Fruit fly (Drosophila melanogaster) whole organism, embryonic: ENCODE data around the gene CG3337.

Source experiments
- Atf-2 ChIP-seq: fragments of 200-800 bp; sonication (Bioruptor generic); optimal IDR thresholded peaks from 2 replicates; lab custom pipeline; 2016; ENCODE audit warnings: missing biosample characterization, missing genetic modification characterization
- CG10209 ChIP-seq: fragments of 200-800 bp; sonication (Bioruptor generic); optimal IDR thresholded peaks from 3 replicates; lab custom pipeline; 2017; ENCODE audit warnings: missing biosample characterization, mild to moderate bottlenecking, missing genetic modification characterization, missing genetic modification reagents
- CG11695 ChIP-seq: fragments of 200-800 bp; sonication (Bioruptor generic); IDR thresholded peaks from 3 replicates; pipeline ENCODE4 v1.3.6; 2022; ENCODE audit warnings: missing biosample characterization, missing genetic modification characterization
- CG1233 ChIP-seq: fragments of 200-800 bp; sonication (Bioruptor generic); optimal IDR thresholded peaks from 4 replicates; lab custom pipeline; 2018; ENCODE audit warnings: missing biosample characterization, mild to moderate bottlenecking, missing genetic modification characterization
- CG15514 ChIP-seq: fragments of 200-800 bp; sonication (Bioruptor generic); optimal IDR thresholded peaks from 3 replicates; lab custom pipeline; 2017; ENCODE audit warnings: missing biosample characterization, missing genetic modification characterization, mild to moderate bottlenecking, moderate library complexity, missing genetic modification reagents
- CG15601 ChIP-seq: fragments of 200-800 bp; sonication (Bioruptor generic); optimal IDR thresholded peaks from 3 replicates; lab custom pipeline; 2019; ENCODE audit warnings: missing biosample characterization, mild to moderate bottlenecking, missing genetic modification characterization, moderate library complexity
- CG1603 ChIP-seq: fragments of 200-800 bp; sonication (Bioruptor generic); optimal IDR thresholded peaks from 2 replicates; lab custom pipeline; 2019; ENCODE audit warnings: missing biosample characterization, mild to moderate bottlenecking, missing genetic modification characterization, moderate library complexity
- CG16863 ChIP-seq: fragments of 200-800 bp; sonication (Bioruptor generic); optimal IDR thresholded peaks from 3 replicates; lab custom pipeline; 2016; ENCODE audit warnings: missing biosample characterization, missing genetic modification characterization
- CG17359 ChIP-seq: fragments of 200-800 bp; sonication (Bioruptor generic); optimal IDR thresholded peaks from 3 replicates; lab custom pipeline; 2018; ENCODE audit warnings: missing biosample characterization, mild to moderate bottlenecking, missing genetic modification characterization, moderate library complexity
- CG17385 ChIP-seq: fragments of 200-800 bp; sonication (Bioruptor generic); optimal IDR thresholded peaks from 3 replicates; lab custom pipeline; 2018; ENCODE audit warnings: missing biosample characterization, mild to moderate bottlenecking, missing genetic modification characterization
- CG18599 ChIP-seq: fragments of 200-800 bp; sonication (Bioruptor generic); optimal IDR thresholded peaks from 3 replicates; lab custom pipeline; 2017; ENCODE audit warnings: missing biosample characterization, missing genetic modification characterization, mild to moderate bottlenecking, moderate library complexity, missing genetic modification reagents
- CG18764 ChIP-seq: fragments of 200-800 bp; sonication (Bioruptor generic); optimal IDR thresholded peaks from 3 replicates; lab custom pipeline; 2016; ENCODE audit warnings: missing biosample characterization, missing genetic modification characterization
- CG2678 ChIP-seq: fragments of 200-800 bp; sonication (Bioruptor generic); optimal IDR thresholded peaks from 3 replicates; lab custom pipeline; 2019; ENCODE audit warnings: missing biosample characterization, mild to moderate bottlenecking, missing genetic modification characterization, moderate library complexity
- CG2875 ChIP-seq: fragments of 200-800 bp; sonication (Bioruptor generic); optimal IDR thresholded peaks from 2 replicates; lab custom pipeline; 2017; ENCODE audit warnings: missing biosample characterization, mild to moderate bottlenecking, missing genetic modification characterization, missing genetic modification reagents
- CG3281 ChIP-seq: fragments of 200-800 bp; sonication (Bioruptor generic); optimal IDR thresholded peaks from 3 replicates; lab custom pipeline; 2017; ENCODE audit warnings: missing biosample characterization, mild to moderate bottlenecking, missing genetic modification characterization
- CG3407 ChIP-seq: fragments of 200-800 bp; sonication (Bioruptor generic); optimal IDR thresholded peaks from 2 replicates; lab custom pipeline; 2018; ENCODE audit warnings: missing biosample characterization, mild to moderate bottlenecking, missing genetic modification characterization
- CG3838 ChIP-seq: fragments of 200-800 bp; sonication (Bioruptor generic); optimal IDR thresholded peaks from 3 replicates; lab custom pipeline; 2016; ENCODE audit warnings: missing biosample characterization, missing genetic modification characterization
- CG5245 ChIP-seq: fragments of 200-800 bp; sonication (Bioruptor generic); optimal IDR thresholded peaks from 3 replicates; lab custom pipeline; 2016; ENCODE audit warnings: missing biosample characterization, missing genetic modification characterization
- CG7556 ChIP-seq: fragments of 200-800 bp; sonication (Bioruptor generic); optimal IDR thresholded peaks from 2 replicates; lab custom pipeline; 2017; ENCODE audit warnings: missing biosample characterization, mild to moderate bottlenecking, missing genetic modification characterization
- CG7745 ChIP-seq: fragments of 200-800 bp; sonication (Bioruptor generic); optimal IDR thresholded peaks from 2 replicates; lab custom pipeline; 2018; ENCODE audit warnings: missing biosample characterization, mild to moderate bottlenecking, missing genetic modification characterization, moderate library complexity
- CG7987 ChIP-seq: fragments of 200-800 bp; sonication (Bioruptor generic); optimal IDR thresholded peaks from 2 replicates; lab custom pipeline; 2018; ENCODE audit warnings: missing biosample characterization, mild to moderate bottlenecking, missing genetic modification characterization, moderate library complexity
- CG8388 ChIP-seq: fragments of 200-800 bp; sonication (Bioruptor generic); optimal IDR thresholded peaks from 2 replicates; lab custom pipeline; 2019; ENCODE audit warnings: missing biosample characterization, mild to moderate bottlenecking, missing genetic modification characterization, moderate library complexity
- D ChIP-seq, 2 experiments: fragments of 200-800 bp in 1 of 2; fragments of >200 bp in 1 of 2; sonication (Bioruptor generic) in 1 of 2; optimal IDR thresholded peaks; 2 replicates in 1 of 2; 3 replicates in 1 of 2; lab custom pipeline; 2017; ENCODE audit warnings: mild to moderate bottlenecking in 1 of 2, missing biosample characterization in 1 of 2, missing genetic modification characterization in 1 of 2, missing genetic modification reagents in 1 of 2
- Eip74EF ChIP-seq, 2 experiments: fragments of 200-800 bp in 1 of 2; fragments of >200 bp in 1 of 2; sonication (Bioruptor generic) in 1 of 2; optimal IDR thresholded peaks; 2 replicates each; lab custom pipeline; 2017 to 2019; ENCODE audit warnings: missing biosample characterization in 2 of 2, missing genetic modification characterization in 2 of 2, mild to moderate bottlenecking in 1 of 2, moderate library complexity in 1 of 2
- Fer1 ChIP-seq: fragments of 200-800 bp; sonication (Bioruptor generic); optimal IDR thresholded peaks from 2 replicates; lab custom pipeline; 2017; ENCODE audit warnings: missing biosample characterization, mild to moderate bottlenecking, missing genetic modification characterization
- HmgZ ChIP-seq: fragments of 200-800 bp; sonication (Bioruptor generic); optimal IDR thresholded peaks from 2 replicates; lab custom pipeline; 2018; ENCODE audit warnings: missing biosample characterization, mild to moderate bottlenecking, missing genetic modification characterization
- Hmr ChIP-seq: fragments of 200-800 bp; sonication (Bioruptor generic); optimal IDR thresholded peaks from 3 replicates; lab custom pipeline; 2017; ENCODE audit warnings: mild to moderate bottlenecking, missing biosample characterization, missing genetic modification reagents, missing genetic modification characterization
- Med ChIP-seq: fragments of 200-800 bp; sonication (Bioruptor generic); peaks from one replicate; lab custom pipeline; 2016; ENCODE audit warnings: missing biosample characterization, missing genetic modification characterization, mild to moderate bottlenecking, inconsistent platforms, moderate library complexity
- Nf-YC ChIP-seq: fragments of 200-800 bp; optimal IDR thresholded peaks from 3 replicates; lab custom pipeline; 2019; ENCODE audit warnings: missing biosample characterization, mild to moderate bottlenecking, missing genetic modification characterization, moderate library complexity
- Sox100B ChIP-seq: fragments of 200-800 bp; sonication (Bioruptor generic); optimal IDR thresholded peaks from 3 replicates; lab custom pipeline; 2018; ENCODE audit warnings: missing biosample characterization, mild to moderate bottlenecking, missing genetic modification characterization
- Vsx1 ChIP-seq: fragments of 200-800 bp; sonication (Bioruptor generic); optimal IDR thresholded peaks from 2 replicates; lab custom pipeline; 2017; ENCODE audit warnings: missing biosample characterization, mild to moderate bottlenecking, missing genetic modification characterization, missing genetic modification reagents
- ase ChIP-seq: fragments of 200-800 bp; sonication (Bioruptor generic); IDR thresholded peaks from 3 replicates; pipeline ENCODE4 v1.3.6; 2022; ENCODE audit warnings: missing biosample characterization, missing genetic modification characterization
- bab2 ChIP-seq: fragments of 200-800 bp; sonication (Bioruptor generic); optimal IDR thresholded peaks from 2 replicates; lab custom pipeline; 2016; ENCODE audit warnings: missing biosample characterization, missing genetic modification characterization
- caup ChIP-seq: fragments of 200-800 bp; sonication (Bioruptor generic); optimal IDR thresholded peaks from 3 replicates; lab custom pipeline; 2017; ENCODE audit warnings: missing biosample characterization, mild to moderate bottlenecking, missing genetic modification characterization, moderate library complexity; ENCODE audit not compliant: severe bottlenecking
- klu ChIP-seq: fragments of 200-800 bp; sonication (Bioruptor generic); IDR thresholded peaks from 2 replicates; pipeline ENCODE4 v1.3.6; 2022; ENCODE audit warnings: missing biosample characterization, missing genetic modification characterization
- lab ChIP-seq: fragments of 200-800 bp; sonication (Bioruptor generic); optimal IDR thresholded peaks from 3 replicates; lab custom pipeline; 2017; ENCODE audit warnings: missing biosample characterization, missing genetic modification characterization, mild to moderate bottlenecking, moderate library complexity, missing genetic modification reagents
- mirr ChIP-seq: fragments of 200-800 bp; sonication (Bioruptor generic); optimal IDR thresholded peaks from 3 replicates; lab custom pipeline; 2018; ENCODE audit warnings: missing biosample characterization, mild to moderate bottlenecking, missing genetic modification characterization
- odd ChIP-seq: fragments of 200-800 bp; sonication (Bioruptor generic); optimal IDR thresholded peaks from 2 replicates; lab custom pipeline; 2017; ENCODE audit warnings: missing biosample characterization, mild to moderate bottlenecking, missing genetic modification characterization
- sens ChIP-seq: fragments of 200-800 bp; sonication (Bioruptor generic); peaks from one replicate; lab custom pipeline; 2016; ENCODE audit warnings: missing biosample characterization, missing genetic modification characterization
- seq ChIP-seq: fragments of 200-800 bp; sonication (Bioruptor generic); IDR thresholded peaks from 2 replicates; pipeline ENCODE4 v1.3.6; 2022; ENCODE audit warnings: missing biosample characterization, missing genetic modification characterization
- shn ChIP-seq: fragments of 200-800 bp; sonication (Bioruptor generic); optimal IDR thresholded peaks from 3 replicates; lab custom pipeline; 2016; ENCODE audit warnings: missing biosample characterization, missing genetic modification characterization
- so ChIP-seq: fragments of 200-800 bp; sonication (Bioruptor generic); IDR thresholded peaks from 3 replicates; pipeline ENCODE4 v1.3.6; 2022; ENCODE audit warnings: missing biosample characterization, missing genetic modification characterization
- unpg ChIP-seq: fragments of 200-800 bp; sonication (Bioruptor generic); optimal IDR thresholded peaks from 3 replicates; lab custom pipeline; 2018; ENCODE audit warnings: missing biosample characterization, mild to moderate bottlenecking, missing genetic modification characterization, moderate library complexity
- vvl ChIP-seq: fragments of 200-800 bp; sonication (Bioruptor generic); IDR thresholded peaks from 2 replicates; pipeline ENCODE4 v1.3.6; 2022; ENCODE audit warnings: missing biosample characterization, missing genetic modification characterization
- z ChIP-seq: fragments of 200-800 bp; sonication (Bioruptor generic); IDR thresholded peaks from 3 replicates; pipeline ENCODE4 v1.3.6; 2022; ENCODE audit warnings: missing biosample characterization, missing genetic modification characterization

CG3337 gene

dm6 chr3R:21271208-21271607 is 47.8 kb upstream of the CG3337 start (continued):
- peak; percentile 26 for TF ChIP-seq CG3838 (GFP tag; lab: Kevin White, UChicago)
- peak; percentile 25; the same call in 1 of the 2 replicates for TF ChIP-seq vvl (GFP tag; lab: Robert Waterston, UW)
- peak; percentile 17 for TF ChIP-seq HmgZ
- TF ChIP-seq D (optimal IDR thresholded peaks at IDR 0.05; lab: Kevin White, UChicago), result no peak
- TF ChIP-seq D (GFP tag; optimal IDR thresholded peaks at IDR 0.05; lab: Kevin White, UChicago), result peak; percentile 11
- no peak for TF ChIP-seq CG8388 (GFP tag; lab: Kevin White, UChicago)
- TF ChIP-seq CG7556 (GFP tag; lab: Kevin White, UChicago), result peak; percentile 1
- peak; percentile 16 for TF ChIP-seq CG1603 (tag; lab: Kevin White, UChicago)
- peak; percentile 62 for TF ChIP-seq mirr (GFP tag; lab: Kevin White, UChicago)
- peak; percentile 32 for TF ChIP-seq CG3407 (GFP tag; lab: Kevin White, UChicago)
- TF ChIP-seq Nf-YC, result peak; percentile 5
- peak; percentile 32 for TF ChIP-seq Hmr (GFP tag; lab: Kevin White, UChicago)
- TF ChIP-seq Eip74EF (GFP tag; optimal IDR thresholded peaks at IDR 0.05; lab: Kevin White, UChicago), result peak in 1 of 2 experiments; percentile 8
- peak; percentile 60 for TF ChIP-seq CG2678 (tag; lab: Kevin White, UChicago)
- peak; percentile 28 for TF ChIP-seq CG7987 (GFP tag; lab: Kevin White, UChicago)
- TF ChIP-seq CG15601 (tag; lab: Kevin White, UChicago), result peak; percentile 49
- peak; percentile 51 for TF ChIP-seq Vsx1 (GFP tag; lab: Kevin White, UChicago)
- no peak for TF ChIP-seq bab2
- 0 out of 3 replicates have a peak, but pooled peaks have one; percentile 37 for TF ChIP-seq CG11695 (GFP tag; lab: Robert Waterston, UW)
- TF ChIP-seq lab, result peak; percentile 40
- peak; percentile 11 for TF ChIP-seq CG3281 (GFP tag; lab: Kevin White, UChicago)
- TF ChIP-seq CG18599 (GFP tag; lab: Kevin White, UChicago), result peak; percentile 13
- peak; percentile 69 for TF ChIP-seq sens
- peak; percentile 36 for TF ChIP-seq caup
- TF ChIP-seq CG7745, result no peak
- TF ChIP-seq Med (GFP tag; lab: Kevin White, UChicago), result peak; percentile 22
- TF ChIP-seq CG15514, result peak; percentile 45
- peak; percentile 11 for TF ChIP-seq CG17385 (GFP tag; lab: Kevin White, UChicago)
- TF ChIP-seq CG18764, result peak; percentile 23
- TF ChIP-seq CG2875 (GFP tag; lab: Kevin White, UChicago), result peak; percentile 44
- no peak for TF ChIP-seq shn (GFP tag; lab: Kevin White, UChicago)
- peak; percentile 31 for TF ChIP-seq unpg (GFP tag; lab: Kevin White, UChicago)
- TF ChIP-seq Fer1 (GFP tag; lab: Kevin White, UChicago), result peak; percentile 42
- no peak for TF ChIP-seq ase (GFP tag; lab: Robert Waterston, UW)
- no peak for TF ChIP-seq Atf-2 (GFP tag; lab: Kevin White, UChicago)
- TF ChIP-seq CG10209 (GFP tag; lab: Kevin White, UChicago), result peak; percentile 18
- peak; percentile 41 for TF ChIP-seq CG17359 (tag; lab: Kevin White, UChicago)
- 0 out of 3 replicates have a peak, but pooled peaks have one; percentile 36 for TF ChIP-seq z (GFP tag; lab: Robert Waterston, UW)
- 0 out of 3 replicates have a peak, but pooled peaks have one; percentile 17 for TF ChIP-seq so (GFP tag; lab: Robert Waterston, UW)
- TF ChIP-seq seq (GFP tag; lab: Robert Waterston, UW), result no peak
- TF ChIP-seq CG16863 (GFP tag; lab: Kevin White, UChicago), result no peak
- peak; percentile 25 for TF ChIP-seq odd (GFP tag; lab: Kevin White, UChicago)
- TF ChIP-seq CG1233 (GFP tag; lab: Kevin White, UChicago), result peak; percentile 35
- TF ChIP-seq klu (GFP tag; lab: Robert Waterston, UW), result no peak
- no peak for TF ChIP-seq CG5245 (GFP tag; lab: Kevin White, UChicago)
- TF ChIP-seq Sox100B (GFP tag; lab: Kevin White, UChicago), result peak; percentile 16
- TF ChIP-seq, all 482 proteins: peak for 70
